Worm (Caenorhabditis elegans): ENCODE results near the gene aff-1.

The aff-1 gene

DNA sequence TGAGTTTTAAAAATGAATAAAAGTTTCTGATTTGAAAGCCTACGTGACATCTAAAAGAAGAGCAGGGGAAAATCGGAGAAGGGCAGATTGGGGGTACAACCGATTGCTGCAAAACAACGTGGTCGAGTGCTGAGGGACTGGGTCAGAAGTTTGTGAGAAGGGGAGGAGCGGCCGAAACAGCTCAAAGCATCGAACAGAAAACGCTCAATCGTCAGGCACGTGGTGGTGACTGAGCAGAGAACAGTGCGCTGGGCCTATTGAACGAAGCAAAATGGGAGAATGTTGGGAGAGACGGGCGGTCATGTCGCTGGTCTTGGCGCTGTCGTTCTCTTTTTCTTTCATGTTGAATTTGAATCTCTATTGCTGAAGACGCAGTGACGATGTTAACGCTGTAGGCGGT, 27.6 kb upstream of the aff-1 start (continued):
- TF ChIP-seq F52B5.7 (tag; optimal IDR thresholded peaks at IDR 0.05) (no peak), cebp-2 (GFP tag; IDR thresholded peaks at IDR 0.05) (no peak), lin-35 (GFP tag; optimal IDR thresholded peaks at IDR 0.05) (peak in 1 of 3 experiments; percentile 49), rpc-1 (optimal IDR thresholded peaks at IDR 0.05) (no peak), rpc-1 (tag; optimal IDR thresholded peaks at IDR 0.05) (no peak), egl-18 (GFP tag; IDR thresholded peaks at IDR 0.05) (no peak), Y53G8AR.9 (GFP tag; conservative IDR thresholded peaks at IDR 0.05) (peak; percentile 63; the same call in 1 of the 2 replicates), hrde-1 (tag; optimal IDR thresholded peaks at IDR 0.05; ENCODE audit: borderline replicate concordance) (peak; percentile 6), C17E4.6 (GFP tag; IDR thresholded peaks at IDR 0.05) (no peak), pbrm-1 (GFP tag; IDR thresholded peaks at IDR 0.05) (no peak), madf-8 (GFP tag; conservative IDR thresholded peaks at IDR 0.05) (no peak), athp-1 (tag; optimal IDR thresholded peaks at IDR 0.05) (peak; percentile 13), ztf-28 (GFP tag; IDR thresholded peaks at IDR 0.05) (no peak), nhr-80 (tag; optimal IDR thresholded peaks at IDR 0.05) (peak; percentile 44), dpff-1 (tag; optimal IDR thresholded peaks at IDR 0.05) (no peak), ZK185.1 (tag; optimal IDR thresholded peaks at IDR 0.05; ENCODE audit: poor library complexity, severe bottlenecking) (no peak), lin-26 (GFP tag; IDR thresholded peaks at IDR 0.05) (peak; percentile 71), cebp-1 (GFP tag; IDR thresholded peaks at IDR 0.05) (no peak), cebp-1 (tag; optimal IDR thresholded peaks at IDR 0.05) (peak; percentile 75), bed-2 (GFP tag; IDR thresholded peaks at IDR 0.05) (no peak), D2030.7 (GFP tag; IDR thresholded peaks at IDR 0.05) (no peak), F49E8.2 (tag; optimal IDR thresholded peaks at IDR 0.05; ENCODE audit: insufficient read depth) (no peak), unc-130 (GFP tag; optimal IDR thresholded peaks at IDR 0.05) (no peak), lag-1 (GFP tag; IDR thresholded peaks at IDR 0.05) (no peak), zfh-2 (GFP tag; conservative IDR thresholded peaks at IDR 0.05) (peak; percentile 91), F37B4.10 (GFP tag; IDR thresholded peaks at IDR 0.05) (0 out of 2 replicates have a peak, but pooled peaks have one; percentile 78), ccch-3 (GFP tag; optimal IDR thresholded peaks at IDR 0.05) (no peak), Y53F4B.3 (GFP tag; IDR thresholded peaks at IDR 0.05) (no peak), unc-62 (GFP tag; optimal IDR thresholded peaks at IDR 0.05) (no peak), efl-1 (GFP tag; optimal IDR thresholded peaks at IDR 0.05) (no peak), ztf-26 (tag; optimal IDR thresholded peaks at IDR 0.05) (peak; percentile 49), B0019.2 (GFP tag; conservative IDR thresholded peaks at IDR 0.05) (no peak), madf-3 (GFP tag; IDR thresholded peaks at IDR 0.05) (no peak), bed-1 (GFP tag; IDR thresholded peaks at IDR 0.05) (no peak), ceh-100 (GFP tag; IDR thresholded peaks at IDR 0.05) (no peak), attf-3 (GFP tag; conservative IDR thresholded peaks at IDR 0.05) (no peak), lin-54 (GFP tag; optimal IDR thresholded peaks at IDR 0.05) (peak; percentile 35), dpl-1 (GFP tag; optimal IDR thresholded peaks at IDR 0.05) (no peak), B0035.1 (tag; optimal IDR thresholded peaks at IDR 0.05) (no peak), somi-1 (GFP tag; optimal IDR thresholded peaks at IDR 0.05) (peak; percentile 30), tbx-9 (tag; optimal IDR thresholded peaks at IDR 0.05; ENCODE audit: borderline replicate concordance) (no peak), ztf-25 (GFP tag; IDR thresholded peaks at IDR 0.05) (no peak), C06A6.2 (GFP tag; conservative IDR thresholded peaks at IDR 0.05) (peak; percentile 48), snpc-4 (GFP tag; optimal IDR thresholded peaks at IDR 0.05) (no peak), snpc-4 (tag; optimal IDR thresholded peaks at IDR 0.05) (peak in 2 of 4 experiments; percentile 9 to 25), tbp1 (GFP tag; optimal IDR thresholded peaks at IDR 0.05) (peak; percentile 22), hsf-1 (GFP tag; IDR thresholded peaks at IDR 0.05) (no peak), ets-4 (GFP tag; optimal IDR thresholded peaks at IDR 0.05) (no peak), zim-3 (tag; optimal IDR thresholded peaks at IDR 0.05) (no peak), F23B12.7 (tag; optimal IDR thresholded peaks at IDR 0.05; ENCODE audit: insufficient read depth) (no peak)
